Fruit fly (Drosophila melanogaster) whole organism: ENCODE measurements around the gene Ser7.

Source experiments
- CG8478 ChIP-seq: fragments of >200 bp; optimal IDR thresholded peaks from 2 replicates; lab custom pipeline; 2018; ENCODE audit warnings: inconsistent platforms
- Dll ChIP-seq: fragments of >200 bp; optimal IDR thresholded peaks from 2 replicates; lab custom pipeline; 2017
- EcR ChIP-seq, 2 experiments: fragments of >200 bp; optimal IDR thresholded peaks; 2 replicates each; lab custom pipeline; 2017; ENCODE audit warnings: missing biosample characterization in 2 of 2, missing genetic modification characterization in 2 of 2, missing genetic modification reagents in 2 of 2
- pan ChIP-seq: fragments of >200 bp; optimal IDR thresholded peaks from 2 replicates; lab custom pipeline; 2017
- psq ChIP-seq: fragments of >200 bp; optimal IDR thresholded peaks from 2 replicates; lab custom pipeline; 2017
- usp ChIP-seq: fragments of >200 bp; optimal IDR thresholded peaks from 2 replicates; lab custom pipeline; 2017; ENCODE audit warnings: missing biosample characterization, missing genetic modification characterization, mixed read lengths

dm6 chrX:9875948-9876853, 11.2 kb downstream of the Ser7 start, which contains the start of gene CG15247:
- TF ChIP-seq Dll = no peak
- TF ChIP-seq CG8478 (lab: Kevin White, UChicago) = no peak
- TF ChIP-seq EcR (GFP tag; optimal IDR thresholded peaks at IDR 0.05; lab: Kevin White, UChicago) = no peak
- TF ChIP-seq usp (GFP tag; lab: Kevin White, UChicago) = no peak
- TF ChIP-seq psq (lab: Kevin White, UChicago) = no peak
- TF ChIP-seq pan = no peak
